Fruit fly (Drosophila melanogaster): ENCODE data around the gene btd.

The btd gene

dm6 chrX:9652006-9652405 lies 42.0 kb upstream of the btd start (continued):
- TF ChIP-seq CG15269 (tag; optimal IDR thresholded peaks at IDR 0.05) (peak; percentile 69), CG12391 (tag; optimal IDR thresholded peaks at IDR 0.05) (peak; percentile 51), Lhr (GFP tag; optimal IDR thresholded peaks at IDR 0.05) (peak; percentile 1), Abd-B (GFP tag; optimal IDR thresholded peaks at IDR 0.05) (peak; percentile 38), CG6254 (GFP tag; optimal IDR thresholded peaks at IDR 0.05) (no peak), aop (GFP tag; IDR thresholded peaks at IDR 0.05) (no peak), CG13775 (GFP tag; optimal IDR thresholded peaks at IDR 0.05) (no peak), seq (GFP tag; IDR thresholded peaks at IDR 0.05) (0 out of 2 replicates have a peak, but pooled peaks have one; percentile 32), wor (GFP tag; IDR thresholded peaks at IDR 0.05) (peak; percentile 58), CG8924 (tag; optimal IDR thresholded peaks at IDR 0.05) (peak; percentile 55), CG12659 (GFP tag; optimal IDR thresholded peaks at IDR 0.05) (peak; percentile 32), CG7556 (GFP tag; optimal IDR thresholded peaks at IDR 0.05) (peak; percentile 22), CG4730 (GFP tag; IDR thresholded peaks at IDR 0.05) (peak; percentile 44), CG34422 (GFP tag; IDR thresholded peaks at IDR 0.05) (peak; percentile 61; the same call in 1 of the 3 replicates), stwl (tag; optimal IDR thresholded peaks at IDR 0.05) (no peak), cas (GFP tag; IDR thresholded peaks at IDR 0.05) (no peak), trem (tag; optimal IDR thresholded peaks at IDR 0.05) (peak; percentile 0), CG4424 (GFP tag; optimal IDR thresholded peaks at IDR 0.05) (peak; percentile 55), CG1602 (GFP tag; optimal IDR thresholded peaks at IDR 0.05) (no peak), Hmr (GFP tag; optimal IDR thresholded peaks at IDR 0.05) (peak; percentile 25), tap (tag; optimal IDR thresholded peaks at IDR 0.05) (peak; percentile 39), sisA (GFP tag; IDR thresholded peaks at IDR 0.05) (peak; percentile 82), CG3281 (GFP tag; optimal IDR thresholded peaks at IDR 0.05) (no peak), ro (GFP tag; IDR thresholded peaks at IDR 0.05) (0 out of 2 replicates have a peak, but pooled peaks have one; percentile 26), CG9876 (GFP tag; optimal IDR thresholded peaks at IDR 0.05) (no peak), vvl (GFP tag; IDR thresholded peaks at IDR 0.05) (peak; percentile 79), CG10274 (GFP tag; optimal IDR thresholded peaks at IDR 0.05) (no peak), CG17612 (GFP tag; IDR thresholded peaks at IDR 0.05) (no peak; the same call in 1 of the 2 replicates), Rx (GFP tag; IDR thresholded peaks at IDR 0.05) (peak; percentile 47), Vsx1 (GFP tag; optimal IDR thresholded peaks at IDR 0.05) (peak; percentile 81), CG7839 (tag; optimal IDR thresholded peaks at IDR 0.05) (peak; percentile 64), her (GFP tag; optimal IDR thresholded peaks at IDR 0.05) (no peak), grau (tag; optimal IDR thresholded peaks at IDR 0.05) (peak; percentile 85), dan (GFP tag; IDR thresholded peaks at IDR 0.05) (no peak)

DNA sequence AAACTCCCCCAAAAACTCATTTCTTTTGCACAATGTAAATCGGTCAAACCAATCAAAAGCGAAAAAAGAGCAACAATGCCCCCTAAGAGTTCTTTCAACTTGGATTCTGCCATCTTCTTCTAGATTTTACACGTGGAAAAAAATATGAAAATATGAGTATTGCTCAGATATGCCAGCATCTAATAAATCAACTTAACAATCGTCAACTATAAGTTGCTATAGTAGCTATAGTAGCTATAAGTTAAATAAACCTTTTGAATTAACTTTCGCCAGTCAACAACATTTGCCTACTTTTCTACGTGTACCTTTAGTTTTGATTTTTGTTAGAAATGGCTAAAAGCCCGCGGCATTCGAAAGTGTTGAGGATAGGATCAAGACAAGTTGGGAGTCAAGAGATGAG lies 40.7 kb upstream of the btd start:
- TF ChIP-seq ci (GFP tag; IDR thresholded peaks at IDR 0.05), result 0 out of 3 replicates have a peak, but pooled peaks have one; percentile 41
- no peak for TF ChIP-seq CG9727 (GFP tag; optimal IDR thresholded peaks at IDR 0.05)
- no peak for TF ChIP-seq Elba2 (GFP tag; optimal IDR thresholded peaks at IDR 0.05)
- TF ChIP-seq nmo (GFP tag; optimal IDR thresholded peaks at IDR 0.05), result peak; percentile 24
- TF ChIP-seq gem (tag; optimal IDR thresholded peaks at IDR 0.05), result peak; percentile 0
- no peak for TF ChIP-seq CG3838 (GFP tag; optimal IDR thresholded peaks at IDR 0.05)
- no peak for TF ChIP-seq CG3847 (GFP tag; IDR thresholded peaks at IDR 0.05)
- TF ChIP-seq CG13287 (GFP tag; IDR thresholded peaks at IDR 0.05; ENCODE audit: partially characterized antibody), result no peak
- TF ChIP-seq CG11504 (tag; optimal IDR thresholded peaks at IDR 0.05), result peak; percentile 48
- no peak for TF ChIP-seq Bteb2 (GFP tag; optimal IDR thresholded peaks at IDR 0.05)
- TF ChIP-seq Blimp-1 (GFP tag; optimal IDR thresholded peaks at IDR 0.05), result peak; percentile 12
